Fruit fly (Drosophila melanogaster) whole organism, embryonic: ENCODE measurements around the gene CG42820.

ENCODE experiments used
- Ada2b ChIP-seq: fragments of 200-800 bp; sonication (Bioruptor generic); IDR thresholded peaks from 2 replicates; pipeline ENCODE4 v1.3.6; 2022; ENCODE audit warnings: missing biosample characterization, missing genetic modification characterization
- Blimp-1 ChIP-seq: fragments of 200-800 bp; sonication (Bioruptor generic); optimal IDR thresholded peaks from 3 replicates; lab custom pipeline; 2018; ENCODE audit warnings: missing biosample characterization, missing genetic modification characterization, mild to moderate bottlenecking, moderate library complexity, missing genetic modification reagents
- BtbVII ChIP-seq: fragments of 200-800 bp; sonication (Bioruptor generic); optimal IDR thresholded peaks from 3 replicates; lab custom pipeline; 2017; ENCODE audit warnings: missing biosample characterization, mild to moderate bottlenecking, missing genetic modification characterization
- C15 ChIP-seq: fragments of 200-800 bp; sonication (Bioruptor generic); IDR thresholded peaks from 3 replicates; pipeline ENCODE4 v1.3.6; 2022; ENCODE audit warnings: missing biosample characterization, missing genetic modification characterization
- CG10654 ChIP-seq: fragments of 200-800 bp; sonication (Bioruptor generic); optimal IDR thresholded peaks from 2 replicates; lab custom pipeline; 2016; ENCODE audit warnings: missing biosample characterization, missing genetic modification characterization
- CG11723 ChIP-seq: fragments of 200-800 bp; sonication (Bioruptor generic); optimal IDR thresholded peaks from 2 replicates; lab custom pipeline; 2017; ENCODE audit warnings: missing biosample characterization, mild to moderate bottlenecking, missing genetic modification characterization
- CG12744 ChIP-seq: fragments of 200-800 bp; sonication (Bioruptor generic); optimal IDR thresholded peaks from 2 replicates; lab custom pipeline; 2016; ENCODE audit warnings: missing biosample characterization, missing genetic modification characterization
- CG13287 ChIP-seq: fragments of 200-800 bp; sonication (Bioruptor generic); IDR thresholded peaks from 2 replicates; pipeline ENCODE4 v1.3.6; 2022; ENCODE audit warnings: missing biosample characterization, missing genetic modification characterization; ENCODE audit not compliant: partially characterized antibody
- CG13894 ChIP-seq: fragments of 200-800 bp; sonication (Bioruptor generic); optimal IDR thresholded peaks from 3 replicates; lab custom pipeline; 2018; ENCODE audit warnings: missing biosample characterization, mild to moderate bottlenecking, missing genetic modification characterization, moderate library complexity
- CG14667 ChIP-seq: fragments of 200-800 bp; sonication (Bioruptor generic); IDR thresholded peaks from 2 replicates; pipeline ENCODE4 v1.3.6; 2022; ENCODE audit warnings: missing biosample characterization, missing genetic modification characterization
- CG15514 ChIP-seq: fragments of 200-800 bp; sonication (Bioruptor generic); optimal IDR thresholded peaks from 3 replicates; lab custom pipeline; 2017; ENCODE audit warnings: missing biosample characterization, missing genetic modification characterization, mild to moderate bottlenecking, moderate library complexity, missing genetic modification reagents
- CG16779 ChIP-seq: fragments of 200-800 bp; sonication (Bioruptor generic); IDR thresholded peaks from 2 replicates; pipeline ENCODE4 v1.3.6; 2022; ENCODE audit warnings: missing biosample characterization, missing genetic modification characterization
- CG16815 ChIP-seq: fragments of 200-800 bp; sonication (Bioruptor generic); optimal IDR thresholded peaks from 3 replicates; lab custom pipeline; 2017; ENCODE audit warnings: missing biosample characterization, mild to moderate bottlenecking, missing genetic modification characterization
- CG17359 ChIP-seq: fragments of 200-800 bp; sonication (Bioruptor generic); optimal IDR thresholded peaks from 3 replicates; lab custom pipeline; 2018; ENCODE audit warnings: missing biosample characterization, mild to moderate bottlenecking, missing genetic modification characterization, moderate library complexity
- CG17568 ChIP-seq: fragments of 200-800 bp; sonication (Bioruptor generic); optimal IDR thresholded peaks from 2 replicates; lab custom pipeline; 2018; ENCODE audit warnings: missing biosample characterization, mild to moderate bottlenecking, missing genetic modification characterization, moderate library complexity
- CG17829 ChIP-seq: fragments of 200-800 bp; optimal IDR thresholded peaks from 2 replicates; lab custom pipeline; 2019; ENCODE audit warnings: missing biosample characterization, mild to moderate bottlenecking, missing genetic modification characterization, moderate library complexity
- CG1832 ChIP-seq: fragments of 200-800 bp; sonication (Bioruptor generic); optimal IDR thresholded peaks from 2 replicates; lab custom pipeline; 2017; ENCODE audit warnings: missing biosample characterization, mild to moderate bottlenecking, missing genetic modification characterization, inconsistent platforms
- CG2875 ChIP-seq: fragments of 200-800 bp; sonication (Bioruptor generic); optimal IDR thresholded peaks from 2 replicates; lab custom pipeline; 2017; ENCODE audit warnings: missing biosample characterization, mild to moderate bottlenecking, missing genetic modification characterization, missing genetic modification reagents
- CG42726 ChIP-seq: fragments of 200-800 bp; sonication (Bioruptor generic); IDR thresholded peaks from 2 replicates; pipeline ENCODE4 v1.3.6; 2022; ENCODE audit warnings: missing biosample characterization, missing genetic modification characterization; ENCODE audit not compliant: partially characterized antibody
- CG7963 ChIP-seq: fragments of 200-800 bp; sonication (Bioruptor generic); IDR thresholded peaks from 3 replicates; pipeline ENCODE4 v1.3.6; 2022; ENCODE audit warnings: missing biosample characterization, missing genetic modification characterization; ENCODE audit not compliant: partially characterized antibody
- CG7987 ChIP-seq: fragments of 200-800 bp; sonication (Bioruptor generic); optimal IDR thresholded peaks from 2 replicates; lab custom pipeline; 2018; ENCODE audit warnings: missing biosample characterization, mild to moderate bottlenecking, missing genetic modification characterization, moderate library complexity
- CG9727 ChIP-seq: fragments of 200-800 bp; sonication (Bioruptor generic); optimal IDR thresholded peaks from 3 replicates; lab custom pipeline; 2017; ENCODE audit warnings: missing biosample characterization, mild to moderate bottlenecking, missing genetic modification characterization
- D ChIP-seq, 2 experiments: fragments of 200-800 bp in 1 of 2; fragments of >200 bp in 1 of 2; sonication (Bioruptor generic) in 1 of 2; optimal IDR thresholded peaks; 2 replicates in 1 of 2; 3 replicates in 1 of 2; lab custom pipeline; 2017; ENCODE audit warnings: mild to moderate bottlenecking in 1 of 2, missing biosample characterization in 1 of 2, missing genetic modification characterization in 1 of 2, missing genetic modification reagents in 1 of 2
- HLH4C ChIP-seq: fragments of 200-800 bp; sonication (Bioruptor generic); IDR thresholded peaks from 3 replicates; pipeline ENCODE4 v1.3.6; 2022; ENCODE audit warnings: missing biosample characterization, missing genetic modification characterization; ENCODE audit not compliant: partially characterized antibody
- Med ChIP-seq: fragments of 200-800 bp; sonication (Bioruptor generic); peaks from one replicate; lab custom pipeline; 2016; ENCODE audit warnings: missing biosample characterization, missing genetic modification characterization, mild to moderate bottlenecking, inconsistent platforms, moderate library complexity
- PHDP ChIP-seq: fragments of 200-800 bp; sonication (Bioruptor generic); optimal IDR thresholded peaks from 3 replicates; lab custom pipeline; 2018; ENCODE audit warnings: missing biosample characterization, mild to moderate bottlenecking, missing genetic modification characterization, moderate library complexity
- Stat92E ChIP-seq, 3 experiments: fragments of >200 bp in 2 of 3; fragments of 200-800 bp in 1 of 3; sonication (Bioruptor generic) in 1 of 3; optimal IDR thresholded peaks; 2 replicates each; lab custom pipeline; 2017 to 2019; ENCODE audit warnings: missing biosample characterization in 3 of 3, missing genetic modification characterization in 3 of 3, mild to moderate bottlenecking in 1 of 3, moderate library complexity in 1 of 3
- al ChIP-seq: fragments of 200-800 bp; sonication (Bioruptor generic); IDR thresholded peaks from 2 replicates; pipeline ENCODE4 v1.3.6; 2022; ENCODE audit warnings: missing biosample characterization, missing genetic modification characterization
- ash1 ChIP-seq: fragments of 200-800 bp; sonication (Bioruptor generic); optimal IDR thresholded peaks from 2 replicates; lab custom pipeline; 2018; ENCODE audit warnings: missing biosample characterization, mild to moderate bottlenecking, missing genetic modification characterization
- cas ChIP-seq: fragments of 200-800 bp; sonication (Bioruptor generic); IDR thresholded peaks from 2 replicates; pipeline ENCODE4 v1.3.6; 2022; ENCODE audit warnings: missing biosample characterization, missing genetic modification characterization
- dan ChIP-seq: fragments of 200-800 bp; sonication (Bioruptor generic); IDR thresholded peaks from 2 replicates; pipeline ENCODE4 v1.3.6; 2022; ENCODE audit warnings: missing biosample characterization, missing genetic modification characterization
- dmrt99B ChIP-seq: fragments of 200-800 bp; sonication (Bioruptor generic); optimal IDR thresholded peaks from 2 replicates; lab custom pipeline; 2018; ENCODE audit warnings: missing biosample characterization, mild to moderate bottlenecking, missing genetic modification characterization, moderate library complexity
- fd64A ChIP-seq: fragments of 200-800 bp; sonication (Bioruptor generic); optimal IDR thresholded peaks from 3 replicates; lab custom pipeline; 2018; ENCODE audit warnings: missing biosample characterization, mild to moderate bottlenecking, missing genetic modification characterization
- hb ChIP-seq: fragments of 200-800 bp; sonication (Bioruptor generic); IDR thresholded peaks from 3 replicates; pipeline ENCODE4 v1.3.6; 2022; ENCODE audit warnings: missing biosample characterization, missing genetic modification characterization; ENCODE audit not compliant: partially characterized antibody
- jigr1 ChIP-seq: fragments of 200-800 bp; sonication (Bioruptor generic); IDR thresholded peaks from 3 replicates; pipeline ENCODE4 v1.3.6; 2022; ENCODE audit warnings: missing biosample characterization, missing genetic modification characterization
- jing ChIP-seq: fragments of 200-800 bp; sonication (Bioruptor generic); optimal IDR thresholded peaks from 2 replicates; lab custom pipeline; 2018; ENCODE audit warnings: missing biosample characterization, mild to moderate bottlenecking, missing genetic modification characterization
- kni ChIP-seq: fragments of 200-800 bp; sonication (Bioruptor generic); optimal IDR thresholded peaks from 3 replicates; lab custom pipeline; 2017; ENCODE audit warnings: mild to moderate bottlenecking, missing biosample characterization, missing genetic modification reagents, missing genetic modification characterization
- lmd ChIP-seq: fragments of 200-800 bp; sonication (Bioruptor generic); IDR thresholded peaks from 2 replicates; pipeline ENCODE4 v1.3.6; 2022; ENCODE audit warnings: missing biosample characterization, missing genetic modification characterization
- pb ChIP-seq: fragments of 200-800 bp; sonication (Bioruptor generic); optimal IDR thresholded peaks from 3 replicates; lab custom pipeline; 2016; ENCODE audit warnings: missing biosample characterization, missing genetic modification characterization
- pros ChIP-seq: fragments of 200-800 bp; sonication (Bioruptor generic); optimal IDR thresholded peaks from 3 replicates; lab custom pipeline; 2019; ENCODE audit warnings: missing biosample characterization, mild to moderate bottlenecking, missing genetic modification characterization, moderate library complexity
- repo ChIP-seq: fragments of 200-800 bp; sonication (Bioruptor generic); optimal IDR thresholded peaks from 2 replicates; lab custom pipeline; 2016; ENCODE audit warnings: missing biosample characterization, missing genetic modification characterization
- rib ChIP-seq: fragments of 200-800 bp; sonication (Bioruptor generic); IDR thresholded peaks from 2 replicates; pipeline ENCODE4 v1.3.6; 2022; ENCODE audit warnings: missing biosample characterization, missing genetic modification characterization
- tin ChIP-seq: fragments of 200-800 bp; sonication (Bioruptor generic); optimal IDR thresholded peaks from 3 replicates; lab custom pipeline; 2016; ENCODE audit warnings: missing biosample characterization, missing genetic modification characterization
- trem ChIP-seq: fragments of 200-800 bp; optimal IDR thresholded peaks from 3 replicates; lab custom pipeline; 2019; ENCODE audit warnings: missing biosample characterization, mild to moderate bottlenecking, missing genetic modification characterization, moderate library complexity
- ttk ChIP-seq: fragments of 200-800 bp; sonication (Bioruptor generic); IDR thresholded peaks from 2 replicates; pipeline ENCODE4 v2.1.2; 2022; ENCODE audit warnings: missing biosample characterization, missing genetic modification characterization
- tx ChIP-seq: fragments of 200-800 bp; sonication (Bioruptor generic); optimal IDR thresholded peaks from 2 replicates; lab custom pipeline; 2016; ENCODE audit warnings: missing biosample characterization, missing genetic modification characterization
- unpg ChIP-seq: fragments of 200-800 bp; sonication (Bioruptor generic); optimal IDR thresholded peaks from 3 replicates; lab custom pipeline; 2018; ENCODE audit warnings: missing biosample characterization, mild to moderate bottlenecking, missing genetic modification characterization, moderate library complexity
- wor ChIP-seq: fragments of 200-800 bp; sonication (Bioruptor generic); IDR thresholded peaks from 2 replicates; pipeline ENCODE4 v1.3.6; 2022; ENCODE audit warnings: missing biosample characterization, missing genetic modification characterization
- zf30C ChIP-seq: fragments of 200-800 bp; sonication (Bioruptor generic); optimal IDR thresholded peaks from 3 replicates; lab custom pipeline; 2018; ENCODE audit warnings: missing biosample characterization, mild to moderate bottlenecking, missing genetic modification characterization

CG42820 gene

DNA sequence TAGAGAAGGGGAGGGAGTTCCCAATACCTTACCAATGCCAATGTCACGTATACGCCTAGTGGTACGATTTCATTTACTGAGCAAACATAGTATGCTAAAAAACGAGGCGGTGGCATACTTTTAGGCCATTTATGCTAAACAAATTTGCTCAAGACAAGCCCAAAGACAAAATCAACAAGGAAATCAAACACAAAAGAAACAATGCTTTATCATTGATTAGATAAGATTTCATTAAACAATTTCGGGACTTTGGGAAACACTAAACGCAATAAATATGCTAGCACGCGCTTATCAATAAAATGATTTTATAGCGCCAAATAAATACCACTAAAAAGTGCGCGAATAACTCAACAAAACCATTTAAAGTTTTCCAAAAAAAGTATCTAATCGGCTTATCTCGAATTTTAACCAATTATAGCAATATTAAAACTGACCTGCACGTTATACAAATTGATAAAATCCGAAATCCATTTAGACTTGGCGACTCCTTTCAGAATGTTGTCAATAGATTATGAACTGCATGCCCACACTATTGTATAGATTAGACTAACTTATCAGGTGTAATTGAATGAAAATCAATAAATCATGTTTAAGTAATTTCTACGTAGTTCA is 41.5 kb downstream of the CG42820 start (continued):
- TF ChIP-seq HLH4C (GFP tag; lab: Robert Waterston, UW) (no peak), dmrt99B (tag; lab: Kevin White, UChicago) (peak; percentile 25), CG16815 (GFP tag; lab: Kevin White, UChicago) (no peak), cas (no peak), Ada2b (GFP tag; lab: Robert Waterston, UW) (peak; percentile 12; the same call in 1 of the 2 replicates), C15 (GFP tag; lab: Robert Waterston, UW) (no peak), CG10654 (no peak), CG17568 (peak; percentile 54), unpg (GFP tag; lab: Kevin White, UChicago) (peak; percentile 46), rib (GFP tag; lab: Robert Waterston, UW) (peak; percentile 33; the same call in 1 of the 2 replicates), wor (GFP tag; lab: Robert Waterston, UW) (no peak), CG11723 (no peak), zf30C (GFP tag; lab: Kevin White, UChicago) (no peak), D (optimal IDR thresholded peaks at IDR 0.05; lab: Kevin White, UChicago) (no peak), D (GFP tag; optimal IDR thresholded peaks at IDR 0.05; lab: Kevin White, UChicago) (no peak), repo (GFP tag; lab: Kevin White, UChicago) (no peak), jigr1 (GFP tag; lab: Robert Waterston, UW) (no peak), PHDP (tag; lab: Kevin White, UChicago) (peak; percentile 69), CG13894 (no peak), pros (GFP tag; lab: Kevin White, UChicago) (no peak), CG13287 (GFP tag; lab: Robert Waterston, UW) (no peak), CG14667 (no peak), ash1 (GFP tag; lab: Kevin White, UChicago) (no peak), CG2875 (GFP tag; lab: Kevin White, UChicago) (no peak), CG42726 (GFP tag; lab: Robert Waterston, UW) (no peak), tx (no peak), jing (GFP tag; lab: Kevin White, UChicago) (no peak), pb (GFP tag; lab: Kevin White, UChicago) (no peak), CG16779 (GFP tag; lab: Robert Waterston, UW) (no peak), Med (GFP tag; lab: Kevin White, UChicago) (peak; percentile 86), fd64A (GFP tag; lab: Kevin White, UChicago) (no peak), CG12744 (GFP tag; lab: Kevin White, UChicago) (peak; percentile 52), CG15514 (GFP tag; lab: Kevin White, UChicago) (peak; percentile 62), lmd (GFP tag; lab: Robert Waterston, UW) (no peak), dan (GFP tag; lab: Robert Waterston, UW) (no peak), CG9727 (peak; percentile 16), Blimp-1 (GFP tag; lab: Kevin White, UChicago) (no peak), CG7963 (no peak), hb (GFP tag; lab: Robert Waterston, UW) (no peak), BtbVII (peak; percentile 57), CG1832 (GFP tag; lab: Kevin White, UChicago) (no peak), trem (tag; lab: Kevin White, UChicago) (no peak), tin (GFP tag; lab: Kevin White, UChicago) (no peak), CG7987 (GFP tag; lab: Kevin White, UChicago) (peak; percentile 44), CG17829 (tag; lab: Kevin White, UChicago) (no peak), ttk (GFP tag; lab: Robert Waterston, UW) (no peak), CG17359 (tag; lab: Kevin White, UChicago) (peak; percentile 59), kni (GFP tag; lab: Kevin White, UChicago) (no peak), Stat92E (GFP tag; optimal IDR thresholded peaks at IDR 0.05; lab: Kevin White, UChicago) (no peak), al (GFP tag; lab: Robert Waterston, UW) (no peak)
